Worm (Caenorhabditis elegans): ENCODE data around the gene ceh-10.

DNA sequence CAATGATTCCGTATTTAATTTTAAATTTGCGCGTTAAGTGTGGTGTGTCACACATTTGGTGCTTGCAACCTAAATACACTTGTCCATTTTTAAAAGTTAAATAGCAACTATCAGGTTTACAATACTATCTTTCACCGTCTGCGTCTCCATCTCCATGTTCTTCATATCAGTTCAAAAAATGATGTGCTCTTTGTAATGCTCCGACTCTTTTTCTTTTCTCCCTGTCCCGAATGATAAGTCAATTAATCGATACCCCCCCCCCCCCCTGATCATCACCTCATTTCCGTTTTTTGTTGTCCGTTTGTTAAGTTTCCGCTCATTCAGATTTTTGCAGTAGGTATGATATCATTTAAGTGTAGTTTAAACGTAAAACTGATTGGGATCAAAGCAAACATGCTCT lies 15.3 kb downstream of the ceh-10 start:
- no peak for TF ChIP-seq nhr-12 (tag; optimal IDR thresholded peaks at IDR 0.05)
- no peak for TF ChIP-seq nhr-28 (tag; optimal IDR thresholded peaks at IDR 0.05)
- TF ChIP-seq unc-62 (GFP tag; optimal IDR thresholded peaks at IDR 0.05): no peak
- TF ChIP-seq snpc-4 (tag; optimal IDR thresholded peaks at IDR 0.05): no peak

All from whole organism, mixed stage, embryonic.